Worm (Caenorhabditis elegans) whole organism, L4 larva: Measurements from ENCODE around the gene clic-1.
A peak's percentile ranks its signal among the peaks of the same experiment; 100 is the strongest.

Experiments used
- F10B5.3 ChIP-seq: sonication (generic microtip); optimal IDR thresholded peaks from 2 replicates; lab custom pipeline; 2016; ENCODE audit warnings: mild to moderate bottlenecking, missing genetic modification characterization, missing compliant biosample characterization
- F26F4.8 ChIP-seq: fragments of 200-800 bp; sonication (Bioruptor generic); conservative IDR thresholded peaks from 2 replicates; pipeline ENCODE4 v1.3.6; 2022; ENCODE audit warnings: missing genetic modification characterization, missing compliant biosample characterization
- F49E8.2 ChIP-seq: sonication (generic microtip); optimal IDR thresholded peaks from 2 replicates; lab custom pipeline; 2016; ENCODE audit warnings: missing compliant biosample characterization, mild to moderate bottlenecking, missing genetic modification characterization, borderline replicate concordance
- Y105C5A.15 ChIP-seq: fragments of 200-800 bp; sonication (Bioruptor generic); IDR thresholded peaks from 2 replicates; pipeline ENCODE4 v1.3.6; 2022; ENCODE audit warnings: missing genetic modification characterization, missing compliant biosample characterization
- Y5F2A.4 ChIP-seq: fragments of 200-800 bp; sonication (Bioruptor generic); optimal IDR thresholded peaks from 2 replicates; lab custom pipeline; 2018; ENCODE audit warnings: mild to moderate bottlenecking, missing genetic modification characterization, missing compliant biosample characterization
- aha-1 ChIP-seq: fragments of 150-350 bp; peaks from one replicate; lab custom pipeline; 2014; ENCODE audit warnings: missing biosample characterization, missing genetic modification characterization
- aly-2 ChIP-seq: sonication (generic microtip); optimal IDR thresholded peaks from 2 replicates; lab custom pipeline; 2018; ENCODE audit warnings: missing biosample characterization, missing genetic modification characterization
- ama-1 ChIP-seq: fragments of 150-350 bp; optimal IDR thresholded peaks from 2 replicates; lab custom pipeline; 2014; ENCODE audit warnings: inconsistent platforms, mixed read lengths
- arid-1 ChIP-seq: fragments of 200-800 bp; sonication (Bioruptor generic); conservative IDR thresholded peaks from 2 replicates; pipeline ENCODE4 v1.3.6; 2022; ENCODE audit warnings: missing genetic modification reagents, missing genetic modification characterization, missing compliant biosample characterization
- ceh-28 ChIP-seq: fragments of 150-350 bp; optimal IDR thresholded peaks from 2 replicates; lab custom pipeline; 2014; ENCODE audit warnings: missing biosample characterization, missing genetic modification reagents, missing genetic modification characterization
- ctbp-1 ChIP-seq: fragments of 200-800 bp; sonication (Bioruptor generic); IDR thresholded peaks from 2 replicates; pipeline ENCODE4 v1.3.6; 2022; ENCODE audit warnings: missing genetic modification reagents, missing genetic modification characterization, missing compliant biosample characterization
- daf-19 ChIP-seq: fragments of 200-800 bp; sonication (Bioruptor generic); conservative IDR thresholded peaks from 2 replicates; pipeline ENCODE4 v1.3.6; 2022; ENCODE audit warnings: missing genetic modification characterization, missing compliant biosample characterization
- dmd-6 ChIP-seq: fragments of 200-800 bp; sonication (Bioruptor generic); IDR thresholded peaks from 2 replicates; pipeline ENCODE4 v1.3.6; 2022; ENCODE audit warnings: missing genetic modification reagents, missing genetic modification characterization, missing compliant biosample characterization
- dpl-1 ChIP-seq: fragments of 150-350 bp; optimal IDR thresholded peaks from 2 replicates; lab custom pipeline; 2014; ENCODE audit warnings: missing biosample characterization, missing genetic modification reagents, missing genetic modification characterization
- dve-1 ChIP-seq: sonication (generic microtip); optimal IDR thresholded peaks from 2 replicates; lab custom pipeline; 2017; ENCODE audit warnings: antibody characterized with exemption, mild to moderate bottlenecking, missing genetic modification characterization, missing compliant biosample characterization; ENCODE audit not compliant: insufficient read depth
- egl-27 ChIP-seq: sonication (generic microtip); optimal IDR thresholded peaks from 3 replicates; lab custom pipeline; 2017; ENCODE audit warnings: missing biosample characterization, missing genetic modification reagents, missing genetic modification characterization
- fkh-10 ChIP-seq: fragments of 150-350 bp; optimal IDR thresholded peaks from 2 replicates; lab custom pipeline; 2014; ENCODE audit warnings: missing biosample characterization, missing genetic modification reagents, missing genetic modification characterization
- fos-1 ChIP-seq: fragments of 150-350 bp; optimal IDR thresholded peaks from 2 replicates; lab custom pipeline; 2014; ENCODE audit warnings: missing biosample characterization, missing genetic modification characterization
- hlh-30 ChIP-seq: sonication (generic microtip); optimal IDR thresholded peaks from 2 replicates; lab custom pipeline; 2017; ENCODE audit warnings: antibody characterized with exemption, mild to moderate bottlenecking, missing genetic modification characterization, missing compliant biosample characterization; ENCODE audit not compliant: insufficient read depth
- hmg-1.1 ChIP-seq: fragments of 200-800 bp; sonication (Bioruptor generic); IDR thresholded peaks from 2 replicates; pipeline ENCODE4 v1.3.6; 2022; ENCODE audit warnings: missing genetic modification reagents, missing genetic modification characterization, missing compliant biosample characterization
- lin-1 ChIP-seq: fragments of 200-800 bp; sonication (Bioruptor generic); IDR thresholded peaks from 2 replicates; pipeline ENCODE4 v1.3.6; 2022; ENCODE audit warnings: missing genetic modification reagents, missing genetic modification characterization, missing compliant biosample characterization
- lin-13 ChIP-seq: fragments of 150-350 bp; optimal IDR thresholded peaks from 2 replicates; lab custom pipeline; 2014; ENCODE audit warnings: missing biosample characterization, missing genetic modification reagents, missing genetic modification characterization
- lin-38 ChIP-seq: fragments of 200-800 bp; sonication (Bioruptor generic); IDR thresholded peaks from 2 replicates; pipeline ENCODE4 v1.3.6; 2022; ENCODE audit warnings: missing genetic modification reagents, missing genetic modification characterization, missing compliant biosample characterization
- lin-39 ChIP-seq: fragments of 150-350 bp; optimal IDR thresholded peaks from 2 replicates; lab custom pipeline; 2014; ENCODE audit warnings: missing biosample characterization, missing genetic modification reagents, missing genetic modification characterization
- lir-3 ChIP-seq: sonication (generic microtip); optimal IDR thresholded peaks from 2 replicates; lab custom pipeline; 2016; ENCODE audit warnings: mild to moderate bottlenecking, missing genetic modification characterization, missing compliant biosample characterization
- lsy-2 ChIP-seq, 2 experiments: fragments of 150-350 bp in 1 of 2; sonication (generic microtip) in 1 of 2; optimal IDR thresholded peaks; 2 replicates each; lab custom pipeline; 2014 to 2017; ENCODE audit warnings: missing biosample characterization in 2 of 2, missing genetic modification characterization in 2 of 2
- madf-9 ChIP-seq: fragments of 200-800 bp; sonication (Bioruptor generic); conservative IDR thresholded peaks from 2 replicates; pipeline ENCODE4 v1.3.6; 2022; ENCODE audit warnings: missing genetic modification reagents, missing genetic modification characterization, missing compliant biosample characterization
- mdl-1 ChIP-seq, 2 experiments: fragments of 150-350 bp in 1 of 2; sonication (generic microtip) in 1 of 2; optimal IDR thresholded peaks; 2 replicates each; lab custom pipeline; 2014 to 2017; ENCODE audit warnings: missing biosample characterization in 2 of 2, missing genetic modification characterization in 2 of 2
- mep-1 ChIP-seq: fragments of 150-350 bp; sonication (generic microtip); optimal IDR thresholded peaks from 3 replicates; lab custom pipeline; 2014; ENCODE audit warnings: missing biosample characterization, missing genetic modification characterization
- nhr-28 ChIP-seq: fragments of 150-350 bp; optimal IDR thresholded peaks from 2 replicates; lab custom pipeline; 2014; ENCODE audit warnings: missing biosample characterization, missing genetic modification characterization
- nhr-48 ChIP-seq: sonication (generic microtip); optimal IDR thresholded peaks from 2 replicates; lab custom pipeline; 2016; ENCODE audit warnings: mild to moderate bottlenecking, missing genetic modification characterization, missing compliant biosample characterization
- nhr-77 ChIP-seq: fragments of 150-350 bp; optimal IDR thresholded peaks from 2 replicates; lab custom pipeline; 2014; ENCODE audit warnings: missing biosample characterization, missing genetic modification characterization
- pha-4 ChIP-seq, 2 experiments: fragments of 150-350 bp in 1 of 2; fragments of 200-800 bp in 1 of 2; sonication (Bioruptor generic) in 1 of 2; IDR thresholded peaks in 1 of 2; optimal IDR thresholded peaks in 1 of 2; 2 replicates each; pipeline versions ENCODE4 v1.3.6 to Lab custom; 2014 to 2022; ENCODE audit warnings: missing genetic modification characterization in 2 of 2, missing genetic modification reagents in 2 of 2, missing biosample characterization in 1 of 2, missing compliant biosample characterization in 1 of 2
- php-3 ChIP-seq: fragments of 200-800 bp; sonication (Bioruptor generic); IDR thresholded peaks from 2 replicates; pipeline ENCODE4 v1.3.6; 2022; ENCODE audit warnings: missing genetic modification reagents, missing genetic modification characterization, missing compliant biosample characterization
- pqm-1 ChIP-seq: sonication (generic microtip); optimal IDR thresholded peaks from 2 replicates; lab custom pipeline; 2017; ENCODE audit warnings: missing biosample characterization, missing genetic modification characterization
- sdz-12 ChIP-seq: fragments of 200-800 bp; sonication (Bioruptor generic); optimal IDR thresholded peaks from 2 replicates; lab custom pipeline; 2018; ENCODE audit warnings: mild to moderate bottlenecking, missing genetic modification characterization, missing compliant biosample characterization
- set-16 ChIP-seq: fragments of 200-800 bp; sonication (Bioruptor generic); IDR thresholded peaks from 2 replicates; pipeline ENCODE4 v1.3.6; 2022; ENCODE audit warnings: missing genetic modification reagents, missing genetic modification characterization, missing compliant biosample characterization
- skn-1 ChIP-seq: fragments of 150-350 bp; optimal IDR thresholded peaks from 2 replicates; lab custom pipeline; 2014; ENCODE audit warnings: missing biosample characterization, missing genetic modification characterization
- tag-97 ChIP-seq: fragments of 200-800 bp; sonication (Bioruptor generic); IDR thresholded peaks from 2 replicates; pipeline ENCODE4 v1.3.6; 2022; ENCODE audit warnings: missing genetic modification characterization, missing compliant biosample characterization
- tra-1 ChIP-seq: fragments of 200-800 bp; sonication (Bioruptor generic); IDR thresholded peaks from 2 replicates; pipeline ENCODE4 v1.3.6; 2022; ENCODE audit warnings: missing genetic modification reagents, missing genetic modification characterization, missing compliant biosample characterization
- unc-130 ChIP-seq: sonication (generic microtip); optimal IDR thresholded peaks from 2 replicates; lab custom pipeline; 2016; ENCODE audit warnings: missing genetic modification reagents, missing genetic modification characterization, missing compliant biosample characterization
- unc-62 ChIP-seq, 3 experiments: fragments of 150-350 bp in 1 of 3; sonication (generic microtip); optimal IDR thresholded peaks in 2 of 3; peaks in 1 of 3; 1 replicate in 1 of 3; 2 replicates in 2 of 3; lab custom pipeline; 2014 to 2017; ENCODE audit warnings: missing biosample characterization in 3 of 3, missing genetic modification characterization in 3 of 3, missing genetic modification reagents in 3 of 3, missing genotype in 1 of 3
- zip-2 ChIP-seq: fragments of 150-350 bp; optimal IDR thresholded peaks from 2 replicates; lab custom pipeline; 2014; ENCODE audit warnings: missing biosample characterization, missing genetic modification characterization

The clic-1 gene

DNA sequence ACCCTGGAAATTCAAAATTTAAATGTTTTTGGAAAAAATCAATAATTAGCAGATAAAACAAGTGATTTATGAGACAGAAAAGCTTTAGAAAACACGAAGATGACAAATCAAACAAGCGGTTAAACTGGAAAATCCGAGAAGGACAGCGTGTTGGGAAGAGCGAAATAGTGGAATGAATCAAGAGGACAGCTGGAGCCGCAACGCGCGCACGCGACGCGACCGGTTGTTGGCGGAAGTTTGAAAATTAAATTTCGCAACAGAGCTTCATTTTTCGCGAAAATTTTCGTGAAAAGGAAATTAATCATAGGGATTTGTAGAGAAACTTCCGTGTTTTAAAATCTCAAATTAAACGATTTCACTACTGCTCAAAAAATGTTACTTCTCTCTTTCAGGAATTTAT, at the start of gene clic-1 (continued):
- TF ChIP-seq sdz-12 (GFP tag; lab: Kevin White, UChicago) (no peak), egl-27 (tag; lab: Kevin White, UChicago) (no peak)

ce11 chrV:7781511-7781910, 46.8 kb upstream of the clic-1 start, which contains the start of gene cyp-32A1:
Gene cyp-32A1, plus strand, starts transcription at chrV:7781811.
- TF ChIP-seq skn-1 (tag; lab: Kevin White, UChicago) (no peak), dpl-1 (GFP tag; lab: Kevin White, UChicago) (no peak), F10B5.3 (no peak), ceh-28 (tag; lab: Kevin White, UChicago) (no peak), zip-2 (no peak), daf-19 (no peak), madf-9 (no peak), pqm-1 (tag; lab: Kevin White, UChicago) (no peak), fkh-10 (no peak), F49E8.2 (tag; lab: Kevin White, UChicago) (no peak), aly-2 (tag; lab: Kevin White, UChicago) (no peak), pha-4 (GFP tag; IDR thresholded peaks at IDR 0.05; lab: Robert Waterston, UW) (no peak), pha-4 (tag; optimal IDR thresholded peaks at IDR 0.05; lab: Kevin White, UChicago) (no peak), unc-62 (GFP tag; optimal IDR thresholded peaks at IDR 0.05 in 1 of 2; lab: Kevin White, UChicago) (no peak), unc-62 (tag; optimal IDR thresholded peaks at IDR 0.05; lab: Kevin White, UChicago) (no peak), lir-3 (tag; lab: Kevin White, UChicago) (no peak), lin-39 (no peak)

DNA sequence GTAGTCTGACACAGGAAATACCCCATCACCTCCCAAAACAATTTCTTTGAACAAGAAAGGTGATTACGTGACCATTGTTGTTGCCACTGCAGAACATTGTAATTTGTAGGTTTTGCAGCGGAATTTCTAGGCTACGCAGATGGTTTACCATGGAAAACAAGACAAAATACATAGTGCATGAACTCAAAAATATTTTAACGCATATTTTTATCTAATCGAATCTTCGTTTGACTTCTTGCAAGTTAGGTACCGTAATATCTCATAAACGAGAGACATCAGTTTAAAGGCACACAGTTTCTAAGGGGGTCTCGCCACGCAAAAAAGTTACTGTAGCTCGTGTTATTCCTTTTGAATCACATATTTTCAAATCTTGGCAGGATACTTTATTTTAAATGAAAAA, 44.3 kb upstream of the clic-1 start:
- TF ChIP-seq tag-97 (GFP tag; lab: Robert Waterston, UW) (no peak), dve-1 (tag; lab: Kevin White, UChicago) (no peak), hmg-1.1 (GFP tag; lab: Robert Waterston, UW) (no peak), nhr-28 (peak; percentile 37), unc-130 (no peak), mep-1 (no peak), fos-1 (tag; lab: Kevin White, UChicago) (no peak), lin-38 (GFP tag; lab: Robert Waterston, UW) (peak; percentile 48; the same call in 1 of the 2 replicates), F49E8.2 (tag; lab: Kevin White, UChicago) (peak; percentile 39), aha-1 (tag; lab: Kevin White, UChicago) (peak; percentile 57), pha-4 (GFP tag; IDR thresholded peaks at IDR 0.05; lab: Robert Waterston, UW) (0 out of 2 replicates have a peak, but pooled peaks have one; percentile 12), pha-4 (tag; optimal IDR thresholded peaks at IDR 0.05; lab: Kevin White, UChicago) (no peak), nhr-48 (tag; lab: Kevin White, UChicago) (no peak), F10B5.3 (no peak)

- TF ChIP-seq mdl-1 (tag; optimal IDR thresholded peaks at IDR 0.05; lab: Kevin White, UChicago) (no peak), tra-1 (GFP tag; lab: Robert Waterston, UW) (no peak), lin-13 (GFP tag; lab: Kevin White, UChicago) (no peak), php-3 (GFP tag; lab: Robert Waterston, UW) (no peak), hlh-30 (no peak), ceh-28 (tag; lab: Kevin White, UChicago) (no peak), skn-1 (tag; lab: Kevin White, UChicago) (no peak), Y5F2A.4 (GFP tag; lab: Kevin White, UChicago) (no peak), ama-1 (lab: Kevin White, UChicago) (peak; percentile 60), lsy-2 (tag; optimal IDR thresholded peaks at IDR 0.05; lab: Kevin White, UChicago) (no peak), fos-1 (tag; lab: Kevin White, UChicago) (no peak), nhr-77 (tag; lab: Kevin White, UChicago) (no peak), Y105C5A.15 (GFP tag; lab: Robert Waterston, UW) (peak; percentile 35; the same call in 1 of the 2 replicates), F49E8.2 (tag; lab: Kevin White, UChicago) (no peak), hmg-1.1 (GFP tag; lab: Robert Waterston, UW) (no peak), F10B5.3 (no peak), ctbp-1 (no peak), arid-1 (GFP tag; lab: Robert Waterston, UW) (0 out of 2 replicates have a peak, but pooled peaks have one; percentile 29), lin-1 (no peak), lin-39 (no peak), madf-9 (no peak), aha-1 (tag; lab: Kevin White, UChicago) (no peak), lin-38 (GFP tag; lab: Robert Waterston, UW) (peak; percentile 29; the same call in 1 of the 2 replicates), fkh-10 (no peak), F26F4.8 (no peak), aly-2 (tag; lab: Kevin White, UChicago) (no peak), set-16 (GFP tag; lab: Robert Waterston, UW) (no peak), dmd-6 (GFP tag; lab: Robert Waterston, UW) (no peak)
Observed at ce11 chrV:7777098-7777497, 42.4 kb upstream of the clic-1 start, which contains the start of gene C26F1.3. Gene C26F1.3, plus strand, starts transcription at chrV:7777300.
